Fruit fly (Drosophila melanogaster) Kc167 (cell line): ENCODE data around the gene CG31551.

Experiments
- Myc ChIP-seq: fragments of >200 bp; optimal IDR thresholded peaks from 2 replicates; lab custom pipeline; 2017; ENCODE audit warnings: missing external identifiers
- Sin3A ChIP-seq: fragments of >200 bp; optimal IDR thresholded peaks from 2 replicates; lab custom pipeline; 2018; ENCODE audit warnings: missing external identifiers
- h ChIP-seq: fragments of >200 bp; optimal IDR thresholded peaks from 3 replicates; lab custom pipeline; 2018; ENCODE audit warnings: missing external identifiers
- insv ChIP-seq: fragments of >200 bp; optimal IDR thresholded peaks from 3 replicates; lab custom pipeline; 2018; ENCODE audit warnings: missing external identifiers
- psq ChIP-seq: fragments of >200 bp; optimal IDR thresholded peaks from 2 replicates; lab custom pipeline; 2017; ENCODE audit warnings: missing external identifiers
- ttk ChIP-seq: sonication (Bioruptor generic); optimal IDR thresholded peaks from 2 replicates; lab custom pipeline; 2017; ENCODE audit warnings: missing external identifiers

The CG31551 gene

DNA sequence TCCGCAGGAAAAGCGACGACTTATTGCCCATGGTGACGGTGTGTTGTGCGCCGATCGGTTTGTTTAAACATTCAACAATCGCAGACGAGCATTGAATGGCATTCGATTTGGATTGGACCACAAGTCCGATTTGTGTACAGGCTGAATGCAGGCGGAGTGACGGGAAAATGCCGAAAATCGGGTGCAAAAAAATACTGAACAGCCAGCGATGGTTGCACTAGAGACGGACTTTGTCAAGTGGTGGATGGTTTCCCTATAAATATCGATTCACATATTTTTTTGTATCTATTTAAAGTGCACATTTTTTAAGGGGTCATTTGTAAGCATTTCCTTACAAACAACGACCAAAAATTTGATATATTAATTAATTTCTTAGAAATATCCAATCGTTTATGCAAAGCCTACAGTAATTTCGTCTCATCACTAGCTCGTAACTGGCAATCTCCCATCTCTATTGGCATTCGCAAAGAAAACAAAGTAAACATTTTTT, 27.1 kb downstream of the CG31551 start, which contains the start of the genes elm and MED27:
Gene elm, minus strand, starts transcription at position 170 of the 490 bp plus-strand sequence.
Gene MED27, plus strand, starts transcription at position 448 of the 490 bp plus-strand sequence.
- TF ChIP-seq Myc (lab: Kevin White, UChicago) (no peak), h (lab: Kevin White, UChicago) (no peak), insv (lab: Kevin White, UChicago) (no peak), ttk (lab: Kevin White, UChicago) (no peak), Sin3A (lab: Kevin White, UChicago) (no peak), psq (lab: Kevin White, UChicago) (no peak)

DNA sequence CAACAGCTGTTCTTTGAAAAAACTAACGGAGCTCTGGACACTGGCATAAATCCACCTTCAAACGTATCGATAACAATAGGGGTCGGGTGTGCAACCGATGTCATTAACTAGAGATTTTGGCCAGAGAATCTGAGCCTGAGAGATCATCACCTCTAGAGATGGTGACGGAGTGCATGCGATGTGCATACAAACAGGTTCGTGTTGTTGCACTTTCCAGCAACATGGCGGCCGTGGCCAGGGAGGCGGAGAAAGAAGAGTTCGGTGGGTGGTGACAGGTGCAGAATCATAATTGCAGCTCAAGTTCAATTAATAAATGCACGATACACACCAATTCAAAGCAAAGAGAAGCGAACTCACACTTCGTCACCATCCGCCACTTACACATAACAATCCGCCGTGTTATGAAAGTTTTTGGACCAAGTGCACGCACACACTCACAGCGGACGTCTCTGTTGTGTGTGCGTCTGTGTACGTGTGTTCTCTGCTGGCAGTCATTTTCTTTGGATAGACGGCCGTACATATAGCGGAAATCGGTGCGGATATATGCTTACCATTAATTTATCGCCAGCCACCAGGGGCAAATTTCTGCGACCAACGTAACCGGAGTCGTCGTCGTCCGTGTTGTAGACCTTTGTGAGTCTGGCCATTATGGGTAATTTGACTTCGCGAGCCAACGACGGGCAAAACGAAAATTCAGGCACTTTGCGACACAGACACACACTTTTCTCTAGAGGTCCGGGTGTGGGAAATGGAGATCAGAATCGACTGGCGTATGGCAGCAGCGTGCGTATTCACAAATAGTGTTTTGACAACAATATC, 31.5 kb downstream of the CG31551 start:
- TF ChIP-seq ttk (lab: Kevin White, UChicago) (no peak), insv (lab: Kevin White, UChicago) (no peak), Myc (lab: Kevin White, UChicago) (no peak), h (lab: Kevin White, UChicago) (no peak), Sin3A (lab: Kevin White, UChicago) (no peak), psq (lab: Kevin White, UChicago) (no peak)

DNA sequence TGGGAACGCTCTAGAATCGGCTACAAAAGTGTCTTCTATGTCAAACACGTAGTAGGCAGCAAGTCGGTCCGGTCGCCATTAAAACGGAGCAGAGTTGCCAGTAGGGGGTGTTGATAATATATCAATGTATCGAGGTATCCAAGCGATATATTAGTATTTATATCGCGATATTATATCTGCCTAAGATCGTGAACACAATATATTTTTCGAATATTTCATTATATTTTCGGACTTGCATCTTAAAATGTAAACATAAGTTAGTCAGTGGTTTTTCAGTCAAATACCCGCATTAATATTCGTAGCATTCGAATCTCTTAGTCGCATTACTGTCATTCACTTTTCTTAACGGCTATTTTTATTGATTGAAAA, 32.2 kb downstream of the CG31551 start, which contains the start of gene CG2182:
Gene CG2182, minus strand, starts transcription at position 84 of the 369 bp plus-strand sequence.
- TF ChIP-seq insv (lab: Kevin White, UChicago): no peak
- TF ChIP-seq Myc (lab: Kevin White, UChicago): no peak
- no peak for TF ChIP-seq h (lab: Kevin White, UChicago)
- TF ChIP-seq ttk (lab: Kevin White, UChicago): no peak
- TF ChIP-seq psq (lab: Kevin White, UChicago): no peak
- TF ChIP-seq Sin3A (lab: Kevin White, UChicago): no peak

- TF ChIP-seq insv (lab: Kevin White, UChicago) (no peak), ttk (lab: Kevin White, UChicago) (no peak)
These were observed 32.7 kb downstream of the CG31551 start, which contains the start of gene Wdr33 for dm6 chr3R:5660198-5660893. Gene Wdr33 (plus strand): TSS chr3R:5660635.

- no peak for TF ChIP-seq Myc (lab: Kevin White, UChicago)
- TF ChIP-seq Sin3A (lab: Kevin White, UChicago): no peak
- peak; percentile 60 for TF ChIP-seq psq (lab: Kevin White, UChicago)
These were observed 41.5 kb downstream of the CG31551 start, which contains the start of the genes Xe7 and Atg17 for dm6 chr3R:5668928-5669739. Gene Xe7 (minus strand): TSS chr3R:5669334. Gene Atg17 (plus strand): TSS chr3R:5669713.

DNA sequence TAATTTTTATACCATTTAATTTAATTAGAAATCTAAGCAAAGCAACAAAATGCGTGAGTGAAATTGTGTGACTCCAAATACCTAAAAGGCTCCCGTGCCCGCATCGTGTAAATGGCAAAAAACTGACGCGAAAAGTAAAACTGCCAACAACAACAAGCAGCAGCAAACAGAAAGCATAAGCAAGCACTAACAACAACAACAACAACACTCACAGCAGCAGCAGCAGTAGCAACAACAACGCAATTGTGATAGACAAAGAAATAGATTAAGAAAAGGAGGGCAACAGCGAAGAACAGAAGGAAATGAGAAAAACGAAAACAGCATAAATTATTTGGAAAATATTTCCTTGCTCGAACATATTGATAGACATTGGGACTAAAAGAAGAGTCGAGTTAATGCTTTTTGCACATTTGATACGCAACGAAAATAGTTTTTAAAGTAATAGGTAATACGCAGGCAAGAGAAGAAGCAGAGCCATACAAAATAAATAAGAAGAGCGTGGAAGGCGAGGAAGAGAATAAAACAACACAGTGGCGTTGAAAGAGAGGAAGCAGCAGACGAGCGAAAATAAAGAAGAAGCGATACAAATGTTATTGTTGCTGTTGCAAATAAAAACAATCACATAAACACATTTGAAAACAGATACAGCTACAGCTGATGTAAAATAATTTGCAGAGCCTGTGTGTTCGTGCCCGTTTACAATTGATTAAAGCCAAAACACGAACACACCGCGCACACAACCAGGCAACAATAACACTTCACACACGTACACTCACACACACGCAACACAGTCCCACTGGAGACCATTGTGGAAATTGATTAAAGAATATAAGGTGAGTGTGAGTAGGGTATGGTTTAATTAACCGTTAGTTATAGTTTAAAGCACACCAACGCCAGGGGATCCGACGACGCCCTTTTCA, 42.3 kb downstream of the CG31551 start:
- TF ChIP-seq ttk (lab: Kevin White, UChicago) (no peak), h (lab: Kevin White, UChicago) (no peak), insv (lab: Kevin White, UChicago) (no peak), Myc (lab: Kevin White, UChicago) (no peak), psq (lab: Kevin White, UChicago) (peak; percentile 85)

- TF ChIP-seq Sin3A (lab: Kevin White, UChicago) (no peak), h (lab: Kevin White, UChicago) (no peak), psq (lab: Kevin White, UChicago) (no peak), insv (lab: Kevin White, UChicago) (no peak), ttk (lab: Kevin White, UChicago) (no peak), Myc (lab: Kevin White, UChicago) (no peak)
These were observed 43.1 kb downstream of the CG31551 start for dm6 chr3R:5670660-5671264.

dm6 chr3R:5671265-5671663, 43.6 kb downstream of the CG31551 start:
- TF ChIP-seq ttk (lab: Kevin White, UChicago): no peak
- TF ChIP-seq h (lab: Kevin White, UChicago): no peak
- no peak for TF ChIP-seq psq (lab: Kevin White, UChicago)
- TF ChIP-seq insv (lab: Kevin White, UChicago): no peak
- no peak for TF ChIP-seq Sin3A (lab: Kevin White, UChicago)
- no peak for TF ChIP-seq Myc (lab: Kevin White, UChicago)

DNA sequence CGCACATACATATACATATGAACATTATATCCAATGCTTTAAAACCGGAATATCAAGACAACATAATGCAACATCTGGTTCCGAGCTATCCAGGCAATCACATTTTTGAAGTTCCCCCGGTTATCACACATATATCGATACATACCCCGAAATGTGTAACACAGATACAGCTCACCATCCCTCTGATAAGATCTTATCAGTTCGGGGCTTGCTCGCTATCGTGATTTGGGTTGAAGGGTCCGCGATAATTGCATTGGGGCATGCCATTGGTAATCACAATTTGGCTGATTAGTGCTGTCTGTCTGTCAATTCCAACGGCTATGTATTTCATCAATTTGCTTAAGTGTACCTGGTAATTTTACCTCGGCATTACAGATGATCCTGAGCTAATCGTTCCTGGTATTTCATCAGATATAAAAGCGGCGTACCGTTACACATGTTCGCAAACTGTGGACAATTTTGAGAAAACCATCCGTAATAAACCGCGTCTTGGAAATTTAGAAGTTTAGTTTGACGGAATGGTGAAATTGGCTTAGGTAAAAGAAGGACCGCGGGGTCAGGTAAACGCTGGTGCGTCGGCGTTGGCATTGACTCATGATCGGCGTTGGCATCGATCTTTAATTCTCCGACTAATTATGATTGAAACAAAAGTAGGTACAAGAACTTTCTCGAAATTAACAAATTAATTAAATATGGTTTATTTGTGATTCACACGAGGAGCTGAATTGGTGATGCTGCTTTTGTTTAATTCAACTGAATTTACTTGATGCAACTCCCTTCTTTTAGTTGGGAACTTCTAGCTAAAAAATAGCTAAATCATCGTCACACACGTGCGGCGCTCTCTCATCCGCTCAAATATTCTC, 44.4 kb downstream of the CG31551 start:
- TF ChIP-seq ttk (lab: Kevin White, UChicago): no peak
- TF ChIP-seq Sin3A (lab: Kevin White, UChicago): no peak
- no peak for TF ChIP-seq psq (lab: Kevin White, UChicago)
- no peak for TF ChIP-seq insv (lab: Kevin White, UChicago)
- TF ChIP-seq Myc (lab: Kevin White, UChicago): no peak
- TF ChIP-seq h (lab: Kevin White, UChicago): no peak
